Worm (Caenorhabditis elegans) whole organism, L1 larva: Measurements from ENCODE around the gene ssp-36.

Experiments used
- egl-13 ChIP-seq: sonication (generic microtip); optimal IDR thresholded peaks from 2 replicates; lab custom pipeline; 2016; ENCODE audit warnings: missing genotype, missing genetic modification reagents, missing genetic modification characterization, missing compliant biosample characterization
- fos-1 ChIP-seq: fragments of 150-350 bp; optimal IDR thresholded peaks from 2 replicates; lab custom pipeline; 2014; ENCODE audit warnings: missing biosample characterization, missing genetic modification characterization
- lir-3 ChIP-seq: sonication (generic microtip); optimal IDR thresholded peaks from 2 replicates; lab custom pipeline; 2016; ENCODE audit warnings: mild to moderate bottlenecking, missing genetic modification characterization, moderate library complexity, missing compliant biosample characterization; ENCODE audit not compliant: poor library complexity
- skn-1 ChIP-seq: fragments of 150-350 bp; optimal IDR thresholded peaks from 2 replicates; lab custom pipeline; 2014; ENCODE audit warnings: missing biosample characterization, missing genetic modification characterization
- ztf-11 ChIP-seq, 2 experiments: sonication (generic microtip); optimal IDR thresholded peaks; 2 replicates each; lab custom pipeline; 2016 to 2017; ENCODE audit warnings: missing genetic modification characterization in 2 of 2, missing biosample characterization in 1 of 2, missing compliant biosample characterization in 1 of 2

DNA sequence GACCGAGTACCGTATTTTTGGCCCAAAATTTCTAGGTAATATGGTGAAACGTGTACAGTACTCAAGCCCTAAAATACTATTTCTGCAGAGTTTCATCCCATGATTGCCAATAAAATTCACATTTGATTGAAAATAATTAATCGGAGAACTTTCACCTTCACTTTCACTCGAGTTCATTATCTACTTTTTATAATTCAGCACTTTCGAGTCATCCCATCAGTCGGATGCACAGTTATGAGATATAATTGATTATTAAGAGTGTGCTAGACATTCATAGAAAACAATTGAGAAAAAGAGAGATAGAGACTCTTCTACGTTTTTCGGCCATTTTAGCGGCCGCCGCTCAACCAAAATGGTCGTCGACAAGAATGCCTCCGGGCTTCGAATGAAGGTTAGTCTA, 36.6 kb upstream of the ssp-36 start, which contains the start of gene fat-3:
- TF ChIP-seq ztf-11 (tag; optimal IDR thresholded peaks at IDR 0.05; lab: Kevin White, UChicago) = no peak
- no peak for TF ChIP-seq fos-1
- no peak for TF ChIP-seq lir-3 (tag; lab: Kevin White, UChicago)
- TF ChIP-seq egl-13 (tag; lab: Kevin White, UChicago) = no peak
- TF ChIP-seq skn-1 (tag; lab: Kevin White, UChicago) = no peak
